Fruit fly (Drosophila melanogaster) Kc167 (cell line): Measurements from ENCODE around the gene CG8188.

ENCODE experiments used
- h ChIP-seq: fragments of >200 bp; optimal IDR thresholded peaks from 3 replicates; lab custom pipeline; 2018; ENCODE audit warnings: missing external identifiers
- insv ChIP-seq: fragments of >200 bp; optimal IDR thresholded peaks from 3 replicates; lab custom pipeline; 2018; ENCODE audit warnings: missing external identifiers
- psq ChIP-seq: fragments of >200 bp; optimal IDR thresholded peaks from 2 replicates; lab custom pipeline; 2017; ENCODE audit warnings: missing external identifiers
- ttk ChIP-seq: sonication (Bioruptor generic); optimal IDR thresholded peaks from 2 replicates; lab custom pipeline; 2017; ENCODE audit warnings: missing external identifiers

- TF ChIP-seq psq (lab: Kevin White, UChicago) (no peak), h (lab: Kevin White, UChicago) (no peak), ttk (lab: Kevin White, UChicago) (no peak), insv (lab: Kevin White, UChicago) (no peak)
These were observed 19.9 kb downstream of the CG8188 start for dm6 chrX:17682745-17683505.
